Worm (Caenorhabditis elegans): ENCODE results near the gene C10A4.7.

The C10A4.7 gene

ce11 chrX:7415420-7415819 lies at the start of gene C10A4.7:
Gene C10A4.7, minus strand, starts transcription at chrX:7415520.
- TF ChIP-seq ceh-91 (GFP tag; IDR thresholded peaks at IDR 0.05) (no peak), tbx-9 (tag; optimal IDR thresholded peaks at IDR 0.05; ENCODE audit: borderline replicate concordance) (no peak), ztf-28 (GFP tag; IDR thresholded peaks at IDR 0.05) (no peak), lag-1 (GFP tag; IDR thresholded peaks at IDR 0.05) (no peak), dpl-1 (GFP tag; optimal IDR thresholded peaks at IDR 0.05) (no peak), madf-8 (GFP tag; conservative IDR thresholded peaks at IDR 0.05) (no peak), lin-54 (GFP tag; optimal IDR thresholded peaks at IDR 0.05) (no peak), repo-1 (tag; optimal IDR thresholded peaks at IDR 0.05) (no peak), K12H6.12 (tag; optimal IDR thresholded peaks at IDR 0.05) (no peak), F10E7.11 (tag; optimal IDR thresholded peaks at IDR 0.05) (no peak), hlh-12 (tag; optimal IDR thresholded peaks at IDR 0.05) (no peak), egl-44 (GFP tag; IDR thresholded peaks at IDR 0.05) (no peak), ceh-40 (GFP tag; IDR thresholded peaks at IDR 0.05) (no peak), lir-1 (GFP tag; conservative IDR thresholded peaks at IDR 0.05) (no peak), F49E8.2 (tag; optimal IDR thresholded peaks at IDR 0.05; ENCODE audit: insufficient read depth) (no peak), bed-2 (GFP tag; IDR thresholded peaks at IDR 0.05) (no peak), snpc-3.4 (tag; optimal IDR thresholded peaks at IDR 0.05) (no peak), attf-6 (GFP tag; IDR thresholded peaks at IDR 0.05) (no peak)

DNA sequence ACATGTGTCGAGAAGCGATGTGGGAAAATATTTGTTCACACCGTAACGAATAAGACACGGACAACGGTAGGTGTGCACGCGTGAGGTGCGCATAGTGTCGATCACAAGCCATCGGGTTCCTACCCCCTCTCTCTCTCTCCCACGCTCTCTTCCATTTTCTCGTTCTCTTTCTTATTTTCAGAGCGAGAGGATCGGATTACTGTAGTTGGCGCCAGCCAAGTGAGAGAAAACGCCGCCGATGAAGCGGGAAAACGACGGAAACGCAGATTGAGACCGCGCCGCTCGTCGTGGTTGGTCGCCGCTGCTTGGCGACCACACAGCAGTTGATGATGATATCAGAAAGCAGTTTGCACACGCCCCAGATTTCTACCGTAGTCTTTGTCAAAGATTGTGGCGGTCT lies 49.1 kb upstream of the C10A4.7 start:
- TF ChIP-seq ceh-79 (tag; optimal IDR thresholded peaks at IDR 0.05) (no peak), unc-130 (GFP tag; optimal IDR thresholded peaks at IDR 0.05) (no peak), hsf-1 (GFP tag; IDR thresholded peaks at IDR 0.05) (no peak), Y56A3A.18 (GFP tag; IDR thresholded peaks at IDR 0.05) (no peak), ztf-28 (GFP tag; IDR thresholded peaks at IDR 0.05) (no peak), nfyb-1 (GFP tag; IDR thresholded peaks at IDR 0.05) (peak; percentile 58; the same call in 1 of the 2 replicates), nhr-90 (tag; optimal IDR thresholded peaks at IDR 0.05) (no peak), zfh-2 (GFP tag; conservative IDR thresholded peaks at IDR 0.05) (peak; percentile 91), F52B5.7 (tag; optimal IDR thresholded peaks at IDR 0.05) (no peak), somi-1 (GFP tag; optimal IDR thresholded peaks at IDR 0.05) (no peak), Y53G8AR.9 (GFP tag; conservative IDR thresholded peaks at IDR 0.05) (0 out of 2 replicates have a peak, but pooled peaks have one; percentile 30), T07F8.4 (tag; optimal IDR thresholded peaks at IDR 0.05) (no peak)

ce11 chrX:7463637-7464036 lies 48.3 kb upstream of the C10A4.7 start, which contains the start of gene sox-2:
Gene sox-2, minus strand, starts transcription at chrX:7463736.
- TF ChIP-seq B0019.2 (GFP tag; conservative IDR thresholded peaks at IDR 0.05) (no peak), aptf-3 (GFP tag; IDR thresholded peaks at IDR 0.05) (no peak), zfh-2 (GFP tag; conservative IDR thresholded peaks at IDR 0.05) (0 out of 2 replicates have a peak, but pooled peaks have one; percentile 7), sptf-2 (GFP tag; optimal IDR thresholded peaks at IDR 0.05) (no peak), ceh-40 (GFP tag; IDR thresholded peaks at IDR 0.05) (0 out of 2 replicates have a peak, but pooled peaks have one; percentile 38)

ce11 chrX:7460516-7460915 lies 45.2 kb upstream of the C10A4.7 start:
- TF ChIP-seq egrh-3 (GFP tag; IDR thresholded peaks at IDR 0.05) (0 out of 2 replicates have a peak, but pooled peaks have one; percentile 15), cebp-2 (GFP tag; IDR thresholded peaks at IDR 0.05) (no peak), ztf-26 (tag; optimal IDR thresholded peaks at IDR 0.05) (no peak), nfyb-1 (GFP tag; IDR thresholded peaks at IDR 0.05) (peak; percentile 79), zfh-2 (GFP tag; conservative IDR thresholded peaks at IDR 0.05) (peak; percentile 74)
